Fruit fly (Drosophila melanogaster): ENCODE data around the gene CG43740.

CG43740 gene

dm6 chrX:10365748-10366415 lies 32.4 kb downstream of the CG43740 start (continued):
- TF ChIP-seq CG9215 (GFP tag; IDR thresholded peaks at IDR 0.05) (no peak), CG17829 (tag; optimal IDR thresholded peaks at IDR 0.05) (peak; percentile 3), pros (GFP tag; optimal IDR thresholded peaks at IDR 0.05) (peak; percentile 74), Stat92E (GFP tag; optimal IDR thresholded peaks at IDR 0.05) (peak in 1 of 3 experiments; percentile 31), CG2678 (tag; optimal IDR thresholded peaks at IDR 0.05) (peak; percentile 26), Adf1 (GFP tag; IDR thresholded peaks at IDR 0.05) (no peak), CG2889 (GFP tag; IDR thresholded peaks at IDR 0.05) (no peak), CG9797 (GFP tag; optimal IDR thresholded peaks at IDR 0.05) (peak; percentile 38), Lpt (GFP tag; optimal IDR thresholded peaks at IDR 0.05) (no peak), CG8359 (GFP tag; optimal IDR thresholded peaks at IDR 0.05; ENCODE audit: borderline replicate concordance) (no peak), Xbp1 (GFP tag; optimal IDR thresholded peaks at IDR 0.05) (no peak), CG3838 (GFP tag; optimal IDR thresholded peaks at IDR 0.05) (no peak), CG4404 (GFP tag; IDR thresholded peaks at IDR 0.05) (no peak), nmo (GFP tag; optimal IDR thresholded peaks at IDR 0.05) (peak; percentile 42), CG4282 (GFP tag; optimal IDR thresholded peaks at IDR 0.05) (no peak), CG17361 (GFP tag; IDR thresholded peaks at IDR 0.05) (peak; percentile 21; the same call in 1 of the 3 replicates), CG6791 (GFP tag; IDR thresholded peaks at IDR 0.05; ENCODE audit: partially characterized antibody) (peak; percentile 96), CG4854 (GFP tag; optimal IDR thresholded peaks at IDR 0.05) (no peak), Hr39 (optimal IDR thresholded peaks at IDR 0.05) (no peak), gce (GFP tag; IDR thresholded peaks at IDR 0.05) (0 out of 3 replicates have a peak, but pooled peaks have one; percentile 21), disco-r (GFP tag; optimal IDR thresholded peaks at IDR 0.05) (no peak), croc (GFP tag; conservative IDR thresholded peaks at IDR 0.05) (no peak), exex (tag; optimal IDR thresholded peaks at IDR 0.05) (peak; percentile 17), CG17802 (tag; optimal IDR thresholded peaks at IDR 0.05) (no peak), danr (GFP tag; IDR thresholded peaks at IDR 0.05) (no peak), Lhr (GFP tag; optimal IDR thresholded peaks at IDR 0.05) (peak; percentile 44), E2f2 (GFP tag; IDR thresholded peaks at IDR 0.05) (peak; percentile 77), Optix (GFP tag; IDR thresholded peaks at IDR 0.05) (no peak), peb (GFP tag; IDR thresholded peaks at IDR 0.05) (no peak), CG16779 (GFP tag; IDR thresholded peaks at IDR 0.05) (no peak), CG11504 (tag; optimal IDR thresholded peaks at IDR 0.05) (peak; percentile 18), vfl (GFP tag; optimal IDR thresholded peaks at IDR 0.05) (no peak), sr (GFP tag; IDR thresholded peaks at IDR 0.05) (no peak), Usf (GFP tag; optimal IDR thresholded peaks at IDR 0.05) (no peak), cas (GFP tag; IDR thresholded peaks at IDR 0.05) (no peak), CG13296 (GFP tag; optimal IDR thresholded peaks at IDR 0.05) (no peak), Sox100B (GFP tag; optimal IDR thresholded peaks at IDR 0.05) (no peak), CG14014 (GFP tag; IDR thresholded peaks at IDR 0.05) (no peak), Side (GFP tag; optimal IDR thresholded peaks at IDR 0.05) (peak; percentile 41), CG8478 (optimal IDR thresholded peaks at IDR 0.05) (peak; percentile 94), ERR (GFP tag; optimal IDR thresholded peaks at IDR 0.05) (no peak), CG7839 (tag; optimal IDR thresholded peaks at IDR 0.05) (no peak), CG15073 (GFP tag; optimal IDR thresholded peaks at IDR 0.05) (no peak), CG8290 (GFP tag; optimal IDR thresholded peaks at IDR 0.05) (no peak), CG8290 (tag; optimal IDR thresholded peaks at IDR 0.05) (peak in 1 of 2 experiments; percentile 78), Mrtf (GFP tag; IDR thresholded peaks at IDR 0.05) (no peak), CG3163 (GFP tag; optimal IDR thresholded peaks at IDR 0.05) (no peak), ham (GFP tag; IDR thresholded peaks at IDR 0.05) (no peak), CG11093 (GFP tag; IDR thresholded peaks at IDR 0.05) (no peak), Dbx (GFP tag; IDR thresholded peaks at IDR 0.05) (0 out of 3 replicates have a peak, but pooled peaks have one; percentile 52), B-H2 (GFP tag; optimal IDR thresholded peaks at IDR 0.05) (peak; percentile 17), Fer1 (GFP tag; optimal IDR thresholded peaks at IDR 0.05) (peak; percentile 62)

Measured in whole organism, embryonic.